Fruit fly (Drosophila melanogaster) whole organism, embryonic: ENCODE data around the gene CG9372.

ENCODE experiments used
- CG10147 ChIP-seq: fragments of 200-800 bp; sonication (Bioruptor generic); optimal IDR thresholded peaks from 2 replicates; lab custom pipeline; 2019; ENCODE audit warnings: missing biosample characterization, mild to moderate bottlenecking, missing genetic modification characterization, moderate library complexity
- CG11696 ChIP-seq: fragments of 200-800 bp; sonication (Bioruptor generic); IDR thresholded peaks from 2 replicates; pipeline ENCODE4 v1.3.6; 2022; ENCODE audit warnings: missing biosample characterization, missing genetic modification characterization
- CG12155 ChIP-seq: fragments of 200-800 bp; sonication (Bioruptor generic); optimal IDR thresholded peaks from 3 replicates; lab custom pipeline; 2016; ENCODE audit warnings: missing biosample characterization, missing genetic modification characterization
- CG13894 ChIP-seq: fragments of 200-800 bp; sonication (Bioruptor generic); optimal IDR thresholded peaks from 3 replicates; lab custom pipeline; 2018; ENCODE audit warnings: missing biosample characterization, mild to moderate bottlenecking, missing genetic modification characterization, moderate library complexity
- CG14050 ChIP-seq: fragments of 200-800 bp; sonication (Bioruptor generic); IDR thresholded peaks from 3 replicates; pipeline ENCODE4 v1.3.6; 2022; ENCODE audit warnings: missing biosample characterization, missing genetic modification characterization
- CG14860 ChIP-seq: fragments of 200-800 bp; sonication (Bioruptor generic); IDR thresholded peaks from 3 replicates; pipeline ENCODE4 v1.3.6; 2022; ENCODE audit warnings: missing biosample characterization, missing genetic modification characterization; ENCODE audit not compliant: partially characterized antibody
- CG16779 ChIP-seq: fragments of 200-800 bp; sonication (Bioruptor generic); IDR thresholded peaks from 2 replicates; pipeline ENCODE4 v1.3.6; 2022; ENCODE audit warnings: missing biosample characterization, missing genetic modification characterization
- CG16813 ChIP-seq: fragments of 200-800 bp; sonication (Bioruptor generic); IDR thresholded peaks from 3 replicates; pipeline ENCODE4 v1.3.6; 2022; ENCODE audit warnings: missing biosample characterization, missing genetic modification characterization; ENCODE audit not compliant: partially characterized antibody
- CG17361 ChIP-seq: fragments of 200-800 bp; sonication (Bioruptor generic); IDR thresholded peaks from 3 replicates; pipeline ENCODE4 v1.3.6; 2022; ENCODE audit warnings: missing biosample characterization, missing genetic modification characterization
- CG17612 ChIP-seq: fragments of 200-800 bp; sonication (Bioruptor generic); IDR thresholded peaks from 2 replicates; pipeline ENCODE4 v1.3.6; 2022; ENCODE audit warnings: missing biosample characterization, missing genetic modification characterization
- CG1832 ChIP-seq: fragments of 200-800 bp; sonication (Bioruptor generic); optimal IDR thresholded peaks from 2 replicates; lab custom pipeline; 2017; ENCODE audit warnings: missing biosample characterization, mild to moderate bottlenecking, missing genetic modification characterization, inconsistent platforms
- CG3726 ChIP-seq: fragments of 200-800 bp; sonication (Bioruptor generic); IDR thresholded peaks from 3 replicates; pipeline ENCODE4, ENCODE4 v1.3.6; 2022; ENCODE audit warnings: missing biosample characterization, missing genetic modification characterization
- CG3838 ChIP-seq: fragments of 200-800 bp; sonication (Bioruptor generic); optimal IDR thresholded peaks from 3 replicates; lab custom pipeline; 2016; ENCODE audit warnings: missing biosample characterization, missing genetic modification characterization
- CG6683 ChIP-seq: fragments of 200-800 bp; sonication (Bioruptor generic); optimal IDR thresholded peaks from 2 replicates; lab custom pipeline; 2017; ENCODE audit warnings: missing biosample characterization, mild to moderate bottlenecking, missing genetic modification characterization, missing genetic modification reagents
- CG6854 ChIP-seq: fragments of 200-800 bp; sonication (Bioruptor generic); optimal IDR thresholded peaks from 3 replicates; lab custom pipeline; 2017; ENCODE audit warnings: missing biosample characterization, mild to moderate bottlenecking, missing genetic modification characterization
- CG7556 ChIP-seq: fragments of 200-800 bp; sonication (Bioruptor generic); optimal IDR thresholded peaks from 2 replicates; lab custom pipeline; 2017; ENCODE audit warnings: missing biosample characterization, mild to moderate bottlenecking, missing genetic modification characterization
- CG7745 ChIP-seq: fragments of 200-800 bp; sonication (Bioruptor generic); optimal IDR thresholded peaks from 2 replicates; lab custom pipeline; 2018; ENCODE audit warnings: missing biosample characterization, mild to moderate bottlenecking, missing genetic modification characterization, moderate library complexity
- CG9876 ChIP-seq: fragments of 200-800 bp; sonication (Bioruptor generic); optimal IDR thresholded peaks from 2 replicates; lab custom pipeline; 2016; ENCODE audit warnings: missing biosample characterization, missing genetic modification characterization
- CrebB ChIP-seq: fragments of 200-800 bp; sonication (Bioruptor generic); optimal IDR thresholded peaks from 3 replicates; lab custom pipeline; 2018; ENCODE audit warnings: missing biosample characterization, mild to moderate bottlenecking, missing genetic modification characterization
- Dip3 ChIP-seq: fragments of 200-800 bp; sonication (Bioruptor generic); optimal IDR thresholded peaks from 3 replicates; lab custom pipeline; 2016; ENCODE audit warnings: missing biosample characterization, missing genetic modification characterization
- Elba2 ChIP-seq: fragments of 200-800 bp; sonication (Bioruptor generic); optimal IDR thresholded peaks from 3 replicates; lab custom pipeline; 2016; ENCODE audit warnings: missing biosample characterization, missing genetic modification characterization
- GATAe ChIP-seq: fragments of 200-800 bp; sonication (Bioruptor generic); conservative IDR thresholded peaks from 2 replicates; pipeline ENCODE4 v1.3.6; 2022; ENCODE audit warnings: missing biosample characterization, missing genetic modification characterization
- H2.0 ChIP-seq: fragments of 200-800 bp; sonication (Bioruptor generic); IDR thresholded peaks from 2 replicates; pipeline ENCODE4 v1.3.6; 2022; ENCODE audit warnings: missing biosample characterization, missing genetic modification characterization
- Hr78 ChIP-seq, 2 experiments: fragments of 200-800 bp in 1 of 2; fragments of >200 bp in 1 of 2; sonication (Bioruptor generic) in 1 of 2; optimal IDR thresholded peaks; 2 replicates each; lab custom pipeline; 2017 to 2019; ENCODE audit warnings: missing biosample characterization in 2 of 2, missing genetic modification characterization in 2 of 2, mild to moderate bottlenecking in 1 of 2, moderate library complexity in 1 of 2
- Meics ChIP-seq: fragments of 200-800 bp; sonication (Bioruptor generic); optimal IDR thresholded peaks from 2 replicates; lab custom pipeline; 2017; ENCODE audit warnings: missing biosample characterization, mild to moderate bottlenecking, missing genetic modification characterization
- NfI ChIP-seq: fragments of 200-800 bp; sonication (Bioruptor generic); optimal IDR thresholded peaks from 3 replicates; lab custom pipeline; 2018; ENCODE audit warnings: missing biosample characterization, mild to moderate bottlenecking, missing genetic modification characterization, moderate library complexity
- Ptx1 ChIP-seq: fragments of 200-800 bp; sonication (Bioruptor generic); IDR thresholded peaks from 2 replicates; pipeline ENCODE4 v1.3.6; 2022; ENCODE audit warnings: missing biosample characterization, missing genetic modification characterization
- Rx ChIP-seq: fragments of 200-800 bp; sonication (Bioruptor generic); IDR thresholded peaks from 2 replicates; pipeline ENCODE4 v1.3.6; 2022; ENCODE audit warnings: missing biosample characterization, missing genetic modification characterization
- Stat92E ChIP-seq, 3 experiments: fragments of >200 bp in 2 of 3; fragments of 200-800 bp in 1 of 3; sonication (Bioruptor generic) in 1 of 3; optimal IDR thresholded peaks; 2 replicates each; lab custom pipeline; 2017 to 2019; ENCODE audit warnings: missing biosample characterization in 3 of 3, missing genetic modification characterization in 3 of 3, mild to moderate bottlenecking in 1 of 3, moderate library complexity in 1 of 3
- cas ChIP-seq: fragments of 200-800 bp; sonication (Bioruptor generic); IDR thresholded peaks from 2 replicates; pipeline ENCODE4 v1.3.6; 2022; ENCODE audit warnings: missing biosample characterization, missing genetic modification characterization
- crp ChIP-seq, 2 experiments: fragments of 200-800 bp; sonication (Bioruptor generic); optimal IDR thresholded peaks; 2 replicates in 1 of 2; 3 replicates in 1 of 2; lab custom pipeline; 2017; ENCODE audit warnings: missing biosample characterization in 2 of 2, missing genetic modification characterization in 2 of 2, mild to moderate bottlenecking in 1 of 2, moderate library complexity in 1 of 2
- fu2 ChIP-seq: fragments of 200-800 bp; sonication (Bioruptor generic); optimal IDR thresholded peaks from 2 replicates; lab custom pipeline; 2016; ENCODE audit warnings: missing biosample characterization, missing genetic modification characterization
- grn ChIP-seq: fragments of 200-800 bp; sonication (Bioruptor generic); optimal IDR thresholded peaks from 3 replicates; lab custom pipeline; 2017; ENCODE audit warnings: missing biosample characterization, missing genetic modification characterization
- gt ChIP-seq: fragments of 200-800 bp; sonication (Bioruptor generic); IDR thresholded peaks from 2 replicates; pipeline ENCODE4 v1.3.6; 2022; ENCODE audit warnings: missing biosample characterization, missing genetic modification characterization
- kah ChIP-seq: fragments of 200-800 bp; sonication (Bioruptor generic); optimal IDR thresholded peaks from 2 replicates; lab custom pipeline; 2018; ENCODE audit warnings: missing biosample characterization, mild to moderate bottlenecking, missing genetic modification characterization
- knrl ChIP-seq: fragments of 200-800 bp; sonication (Bioruptor generic); IDR thresholded peaks from 3 replicates; pipeline ENCODE4 v1.3.6; 2022; ENCODE audit warnings: missing biosample characterization, missing genetic modification characterization; ENCODE audit not compliant: partially characterized antibody
- lab ChIP-seq: fragments of 200-800 bp; sonication (Bioruptor generic); optimal IDR thresholded peaks from 3 replicates; lab custom pipeline; 2017; ENCODE audit warnings: missing biosample characterization, missing genetic modification characterization, mild to moderate bottlenecking, moderate library complexity, missing genetic modification reagents
- pb ChIP-seq: fragments of 200-800 bp; sonication (Bioruptor generic); optimal IDR thresholded peaks from 3 replicates; lab custom pipeline; 2016; ENCODE audit warnings: missing biosample characterization, missing genetic modification characterization
- pnt ChIP-seq: fragments of 200-800 bp; sonication (Bioruptor generic); optimal IDR thresholded peaks from 3 replicates; lab custom pipeline; 2016; ENCODE audit warnings: missing biosample characterization, missing genetic modification characterization
- pzg ChIP-seq: fragments of 200-800 bp; sonication (Bioruptor generic); optimal IDR thresholded peaks from 3 replicates; lab custom pipeline; 2018; ENCODE audit warnings: missing biosample characterization, mild to moderate bottlenecking, missing genetic modification characterization, moderate library complexity
- rib ChIP-seq: fragments of 200-800 bp; sonication (Bioruptor generic); IDR thresholded peaks from 2 replicates; pipeline ENCODE4 v1.3.6; 2022; ENCODE audit warnings: missing biosample characterization, missing genetic modification characterization
- row ChIP-seq: fragments of 200-800 bp; sonication (Bioruptor generic); IDR thresholded peaks from 3 replicates; pipeline ENCODE4 v1.3.6; 2022; ENCODE audit warnings: missing biosample characterization, missing genetic modification characterization
- salm ChIP-seq: fragments of 200-800 bp; sonication (Bioruptor generic); optimal IDR thresholded peaks from 2 replicates; lab custom pipeline; 2018; ENCODE audit warnings: missing biosample characterization, mild to moderate bottlenecking, missing genetic modification characterization
- scrt ChIP-seq: fragments of 200-800 bp; sonication (Bioruptor generic); optimal IDR thresholded peaks from 2 replicates; lab custom pipeline; 2018; ENCODE audit warnings: missing biosample characterization, mild to moderate bottlenecking, missing genetic modification characterization, moderate library complexity
- sr ChIP-seq: fragments of 200-800 bp; sonication (Bioruptor generic); IDR thresholded peaks from 3 replicates; pipeline ENCODE4 v1.3.6; 2022; ENCODE audit warnings: missing biosample characterization, missing genetic modification characterization
- trh ChIP-seq: fragments of 200-800 bp; sonication (Bioruptor generic); optimal IDR thresholded peaks from 2 replicates; lab custom pipeline; 2016; ENCODE audit warnings: missing biosample characterization, missing genetic modification characterization
- tx ChIP-seq: fragments of 200-800 bp; sonication (Bioruptor generic); optimal IDR thresholded peaks from 2 replicates; lab custom pipeline; 2016; ENCODE audit warnings: missing biosample characterization, missing genetic modification characterization
- wek ChIP-seq: fragments of 200-800 bp; sonication (Bioruptor generic); optimal IDR thresholded peaks from 3 replicates; lab custom pipeline; 2018; ENCODE audit warnings: missing biosample characterization, mild to moderate bottlenecking, missing genetic modification characterization, moderate library complexity
- yki ChIP-seq: fragments of >200 bp; optimal IDR thresholded peaks from 3 replicates; lab custom pipeline; 2018
- zen ChIP-seq: fragments of 200-800 bp; sonication (Bioruptor generic); optimal IDR thresholded peaks from 3 replicates; lab custom pipeline; 2018; ENCODE audit warnings: missing biosample characterization, mild to moderate bottlenecking, missing genetic modification characterization, moderate library complexity

Gene CG9372

dm6 chr3L:19612172-19612571 lies 6.2 kb downstream of the CG9372 start, which contains the start of the genes Lon and PIG-F:
Gene Lon (minus strand): TSS chr3L:19612199.
Gene PIG-F (plus strand): TSS chr3L:19612455.
- TF ChIP-seq CG10147 (peak; percentile 99), CG3726 (GFP tag; lab: Robert Waterston, UW) (peak; percentile 97), yki (lab: Kevin White, UChicago) (no peak), CG16813 (GFP tag; lab: Robert Waterston, UW) (peak; percentile 74), CG6683 (GFP tag; lab: Kevin White, UChicago) (peak; percentile 97), Dip3 (GFP tag; lab: Kevin White, UChicago) (peak; percentile 98), CG17361 (GFP tag; lab: Robert Waterston, UW) (peak; percentile 100), CG7745 (peak; percentile 88), CG17612 (peak; percentile 95), GATAe (peak; percentile 94), rib (GFP tag; lab: Robert Waterston, UW) (peak; percentile 97), Elba2 (GFP tag; lab: Kevin White, UChicago) (peak; percentile 97), crp (GFP tag; optimal IDR thresholded peaks at IDR 0.05; lab: Kevin White, UChicago) (peak; percentile 46 to 78), wek (GFP tag; lab: Kevin White, UChicago) (peak; percentile 87), gt (GFP tag; lab: Robert Waterston, UW) (peak; percentile 95), pb (GFP tag; lab: Kevin White, UChicago) (peak; percentile 92), fu2 (peak; percentile 98), CG6854 (GFP tag; lab: Kevin White, UChicago) (peak; percentile 95), scrt (GFP tag; lab: Kevin White, UChicago) (peak; percentile 95), CG7556 (GFP tag; lab: Kevin White, UChicago) (peak; percentile 99), kah (GFP tag; lab: Kevin White, UChicago) (peak; percentile 97), CG16779 (GFP tag; lab: Robert Waterston, UW) (peak; percentile 93), Meics (peak; percentile 99), NfI (GFP tag; lab: Kevin White, UChicago) (peak; percentile 99), CG13894 (tag; lab: Kevin White, UChicago) (peak; percentile 98), pzg (GFP tag; lab: Kevin White, UChicago) (peak; percentile 41), CG1832 (GFP tag; lab: Kevin White, UChicago) (no peak), pnt (GFP tag; lab: Kevin White, UChicago) (peak; percentile 98), grn (GFP tag; lab: Kevin White, UChicago) (no peak), CG11696 (peak; percentile 93), tx (peak; percentile 98), row (GFP tag; lab: Robert Waterston, UW) (peak; percentile 99), lab (GFP tag; lab: Kevin White, UChicago) (peak; percentile 99), CG14050 (GFP tag; lab: Robert Waterston, UW) (peak; percentile 98), H2.0 (GFP tag; lab: Robert Waterston, UW) (peak; percentile 96), CG12155 (GFP tag; lab: Kevin White, UChicago) (peak; percentile 98), salm (tag; lab: Kevin White, UChicago) (peak; percentile 98), Ptx1 (peak; percentile 99), sr (GFP tag; lab: Robert Waterston, UW) (peak; percentile 83; the same call in 2 of the 3 replicates), Hr78 (GFP tag; optimal IDR thresholded peaks at IDR 0.05; lab: Kevin White, UChicago) (no peak), zen (tag; lab: Kevin White, UChicago) (peak; percentile 99), trh (GFP tag; lab: Kevin White, UChicago) (peak; percentile 98), Stat92E (GFP tag; optimal IDR thresholded peaks at IDR 0.05; lab: Kevin White, UChicago) (peak in 1 of 3 experiments; percentile 95), Rx (GFP tag; lab: Robert Waterston, UW) (peak; percentile 98), CG3838 (GFP tag; lab: Kevin White, UChicago) (peak; percentile 94), CrebB (tag; lab: Kevin White, UChicago) (peak; percentile 95), CG14860 (peak; percentile 75), CG9876 (GFP tag; lab: Kevin White, UChicago) (peak; percentile 94), cas (GFP tag; lab: Robert Waterston, UW) (peak; percentile 96), knrl (GFP tag; lab: Robert Waterston, UW) (peak; percentile 84)
